Worm (Caenorhabditis elegans) whole organism, mixed stage, embryonic: Measurements from ENCODE around the gene sri-38.
"Not testable (repeated sequence)": the region's sequence is repeated elsewhere in the genome, so short reads cannot be mapped to it uniquely, and the experiment has no call there.

Experiments used
- mab-5 ChIP-seq: fragments of 150-350 bp; optimal IDR thresholded peaks from 2 replicates; lab custom pipeline; 2014; ENCODE audit warnings: missing biosample characterization, missing genetic modification characterization
- mep-1 ChIP-seq: fragments of 150-350 bp; optimal IDR thresholded peaks from 2 replicates; lab custom pipeline; 2017; ENCODE audit warnings: missing biosample characterization, missing genetic modification reagents, missing genetic modification characterization, inconsistent platforms
- nhr-12 ChIP-seq: fragments of 150-350 bp; optimal IDR thresholded peaks from 2 replicates; lab custom pipeline; 2014; ENCODE audit warnings: missing biosample characterization, missing genetic modification characterization
- unc-39 ChIP-seq: fragments of 150-350 bp; optimal IDR thresholded peaks from 2 replicates; lab custom pipeline; 2014; ENCODE audit warnings: missing biosample characterization, missing genetic modification characterization
- unc-62 ChIP-seq: fragments of 150-350 bp; optimal IDR thresholded peaks from 2 replicates; lab custom pipeline; 2014; ENCODE audit warnings: missing biosample characterization, missing genetic modification reagents, missing genetic modification characterization

ce11 chrII:2600176-2600575 lies 10.5 kb upstream of the sri-38 start, which contains the start of gene F33H12.1:
- not testable (repeated sequence) for TF ChIP-seq mep-1 (tag; lab: Kevin White, UChicago); unc-62; mab-5 (tag; lab: Kevin White, UChicago); unc-39 (tag; lab: Kevin White, UChicago); nhr-12 (tag; lab: Kevin White, UChicago)
